4 fruit fly cellular contexts compared by ENCODE assay signal in genomic region chr3R:31596071-31596883, dm6.
TF ChIP-seq lines count a peak whose summit lies in the region.

Gene RpL6, minus strand, starts transcription at chr3R:31596204.

- no peak for TF ChIP-seq CTCF in whole organism, embryonic (GFP tag; optimal IDR thresholded peaks at IDR 0.05; lab: Kevin White, UChicago)

TF ChIP-seq in whole organism, adult, 20 proteins besides CTCF, POLR2A, EP300 and RAD21:
- TF ChIP-seq cic (GFP tag; optimal IDR thresholded peaks at IDR 0.05; lab: Kevin White, UChicago) (peak; percentile 29), CG7101 (tag; optimal IDR thresholded peaks at IDR 0.05; lab: Kevin White, UChicago) (peak; percentile 23), Crg-1 (GFP tag; optimal IDR thresholded peaks at IDR 0.05; lab: Kevin White, UChicago) (peak; percentile 11), bab1 (GFP tag; optimal IDR thresholded peaks at IDR 0.05; lab: Kevin White, UChicago) (peak; percentile 47), CG5204 (GFP tag; optimal IDR thresholded peaks at IDR 0.05; lab: Kevin White, UChicago) (no peak), toe (GFP tag; optimal IDR thresholded peaks at IDR 0.05; lab: Kevin White, UChicago) (no peak), CG1620 (GFP tag; optimal IDR thresholded peaks at IDR 0.05; lab: Kevin White, UChicago) (no peak), CG14711 (tag; optimal IDR thresholded peaks at IDR 0.05; lab: Kevin White, UChicago) (peak; percentile 43), tj (GFP tag; optimal IDR thresholded peaks at IDR 0.05; lab: Kevin White, UChicago) (peak; percentile 22), kay (GFP tag; lab: Kevin White, UChicago; ENCODE audit: borderline replicate concordance) (peak; percentile 80), Hr96 (GFP tag; optimal IDR thresholded peaks at IDR 0.05; lab: Kevin White, UChicago) (no peak), CG12768 (GFP tag; optimal IDR thresholded peaks at IDR 0.05; lab: Kevin White, UChicago) (peak; percentile 12), Mnt (GFP tag; optimal IDR thresholded peaks at IDR 0.05; lab: Kevin White, UChicago) (peak; percentile 96), CG11617 (GFP tag; optimal IDR thresholded peaks at IDR 0.05; lab: Kevin White, UChicago) (peak; percentile 62), Clk (GFP tag; optimal IDR thresholded peaks at IDR 0.05; lab: Kevin White, UChicago) (no peak), CG33017 (tag; optimal IDR thresholded peaks at IDR 0.05; lab: Kevin White, UChicago) (no peak), cnc (optimal IDR thresholded peaks at IDR 0.05; lab: Kevin White, UChicago) (no peak), ovo (GFP tag; optimal IDR thresholded peaks at IDR 0.05; lab: Kevin White, UChicago) (no peak), CG7045 (GFP tag; optimal IDR thresholded peaks at IDR 0.05; lab: Kevin White, UChicago) (no peak), pad (GFP tag; optimal IDR thresholded peaks at IDR 0.05; lab: Kevin White, UChicago) (peak; percentile 13)

TF ChIP-seq in whole organism, embryonic, 481 proteins besides CTCF, POLR2A, EP300 and RAD21 (continues in another document):
- no peak for TF ChIP-seq lbe (GFP tag; optimal IDR thresholded peaks at IDR 0.05; lab: Kevin White, UChicago)
- TF ChIP-seq CG9932 (GFP tag; IDR thresholded peaks at IDR 0.05; lab: Robert Waterston, UW), result no peak
- TF ChIP-seq slou (GFP tag; optimal IDR thresholded peaks at IDR 0.05; lab: Kevin White, UChicago), result no peak
- 0 out of 2 replicates have a peak, but pooled peaks have one; percentile 7 for TF ChIP-seq vvl (GFP tag; IDR thresholded peaks at IDR 0.05; lab: Robert Waterston, UW)
- TF ChIP-seq CG5953 (GFP tag; IDR thresholded peaks at IDR 0.05; lab: Robert Waterston, UW), result no peak
- no peak for TF ChIP-seq grau (tag; optimal IDR thresholded peaks at IDR 0.05; lab: Kevin White, UChicago)
- peak; percentile 12 for TF ChIP-seq CG17385 (GFP tag; optimal IDR thresholded peaks at IDR 0.05; lab: Kevin White, UChicago)
- peak; percentile 34 for TF ChIP-seq CG33213 (GFP tag; optimal IDR thresholded peaks at IDR 0.05; lab: Kevin White, UChicago)
- 0 out of 2 replicates have a peak, but pooled peaks have one; percentile 29 for TF ChIP-seq chm (GFP tag; IDR thresholded peaks at IDR 0.05; lab: Robert Waterston, UW)
- TF ChIP-seq CG10565 (GFP tag; optimal IDR thresholded peaks at IDR 0.05; lab: Kevin White, UChicago), result no peak
- TF ChIP-seq nerfin-2 (GFP tag; IDR thresholded peaks at IDR 0.05; lab: Robert Waterston, UW; ENCODE audit: partially characterized antibody), result peak; percentile 81
- peak; percentile 44 for TF ChIP-seq lab (GFP tag; optimal IDR thresholded peaks at IDR 0.05; lab: Kevin White, UChicago)
- no peak for TF ChIP-seq tin (GFP tag; optimal IDR thresholded peaks at IDR 0.05; lab: Kevin White, UChicago)
- TF ChIP-seq danr (GFP tag; IDR thresholded peaks at IDR 0.05; lab: Robert Waterston, UW), result no peak
- TF ChIP-seq tio (GFP tag; optimal IDR thresholded peaks at IDR 0.05; lab: Kevin White, UChicago), result no peak
- TF ChIP-seq CG33557 (GFP tag; optimal IDR thresholded peaks at IDR 0.05; lab: Kevin White, UChicago), result peak; percentile 46
- no peak for TF ChIP-seq croc (GFP tag; conservative IDR thresholded peaks at IDR 0.05; lab: Robert Waterston, UW)
- peak; percentile 41 for TF ChIP-seq wek (GFP tag; optimal IDR thresholded peaks at IDR 0.05; lab: Kevin White, UChicago)
- no peak for TF ChIP-seq shn (GFP tag; optimal IDR thresholded peaks at IDR 0.05; lab: Kevin White, UChicago)
- peak; percentile 93 for TF ChIP-seq gfzf (GFP tag; optimal IDR thresholded peaks at IDR 0.05; lab: Kevin White, UChicago)
- no peak for TF ChIP-seq CG6683 (GFP tag; optimal IDR thresholded peaks at IDR 0.05; lab: Kevin White, UChicago)
- peak; percentile 9 for TF ChIP-seq CG18262 (tag; optimal IDR thresholded peaks at IDR 0.05; lab: Kevin White, UChicago)
- TF ChIP-seq E2f1 (GFP tag; IDR thresholded peaks at IDR 0.05; lab: Robert Waterston, UW), result no peak
- peak; percentile 3 for TF ChIP-seq zen (tag; optimal IDR thresholded peaks at IDR 0.05; lab: Kevin White, UChicago)

TF ChIP-seq in whole organism, prepupa, 60 proteins besides CTCF, POLR2A, EP300 and RAD21:
- TF ChIP-seq svp (GFP tag; lab: Kevin White, UChicago) (peak; percentile 83), fd85E (GFP tag; optimal IDR thresholded peaks at IDR 0.05; lab: Kevin White, UChicago) (no peak), CG6163 (GFP tag; IDR thresholded peaks at IDR 0.05; lab: Robert Waterston, UW) (no peak), Eip78C (GFP tag; lab: Kevin White, UChicago) (peak; percentile 63), Lpt (GFP tag; optimal IDR thresholded peaks at IDR 0.05; lab: Kevin White, UChicago) (no peak), Ets96B (tag; optimal IDR thresholded peaks at IDR 0.05; lab: Kevin White, UChicago) (no peak), esn (GFP tag; optimal IDR thresholded peaks at IDR 0.05; lab: Kevin White, UChicago) (peak; percentile 23), CG6808 (GFP tag; optimal IDR thresholded peaks at IDR 0.05; lab: Kevin White, UChicago) (peak; percentile 52), CG15336 (GFP tag; IDR thresholded peaks at IDR 0.05; lab: Robert Waterston, UW) (no peak; the same call in 1 of the 2 replicates), vri (GFP tag; optimal IDR thresholded peaks at IDR 0.05; lab: Kevin White, UChicago) (peak; percentile 5), fkh (GFP tag; optimal IDR thresholded peaks at IDR 0.05; lab: Kevin White, UChicago) (peak; percentile 39), Sox14 (GFP tag; optimal IDR thresholded peaks at IDR 0.05; lab: Kevin White, UChicago) (peak; percentile 41), CG6854 (GFP tag; optimal IDR thresholded peaks at IDR 0.05; lab: Kevin White, UChicago) (peak; percentile 59)
TF ChIP-seq in whole organism, prepupa: peak in this region for 8.

TF ChIP-seq in whole organism, wandering third instar larva, 38 proteins besides CTCF, POLR2A, EP300 and RAD21:
- TF ChIP-seq Sp1 (GFP tag; optimal IDR thresholded peaks at IDR 0.05; lab: Kevin White, UChicago), result peak; percentile 45
- no peak for TF ChIP-seq psq (GFP tag; optimal IDR thresholded peaks at IDR 0.05; lab: Kevin White, UChicago)
- peak in 1 of 2 experiments; percentile 30 for TF ChIP-seq foxo (GFP tag; optimal IDR thresholded peaks at IDR 0.05; lab: Kevin White, UChicago)
- no peak for TF ChIP-seq dl (GFP tag; optimal IDR thresholded peaks at IDR 0.05; lab: Kevin White, UChicago; ENCODE audit: insufficient read depth in 1 of 2, partially characterized antibody in 2 of 2)
- peak; percentile 15 for TF ChIP-seq Jra (GFP tag; optimal IDR thresholded peaks at IDR 0.05; lab: Kevin White, UChicago)
- TF ChIP-seq Hnf4 (GFP tag; optimal IDR thresholded peaks at IDR 0.05; lab: Kevin White, UChicago), result peak; percentile 35
- TF ChIP-seq brk (GFP tag; optimal IDR thresholded peaks at IDR 0.05; lab: Kevin White, UChicago), result peak; percentile 70
- TF ChIP-seq Myc (optimal IDR thresholded peaks at IDR 0.05; lab: Kevin White, UChicago), result peak; percentile 13
- TF ChIP-seq Rel (GFP tag; optimal IDR thresholded peaks at IDR 0.05; lab: Kevin White, UChicago), result no peak
- peak; percentile 20 for TF ChIP-seq Rel (tag; optimal IDR thresholded peaks at IDR 0.05; lab: Kevin White, UChicago)
- peak; percentile 32 for TF ChIP-seq h (GFP tag; optimal IDR thresholded peaks at IDR 0.05; lab: Kevin White, UChicago)
- TF ChIP-seq ey (GFP tag; optimal IDR thresholded peaks at IDR 0.05; lab: Kevin White, UChicago), result no peak
- peak; percentile 15 for TF ChIP-seq Hr83 (GFP tag; optimal IDR thresholded peaks at IDR 0.05; lab: Kevin White, UChicago; ENCODE audit: poor library complexity, severe bottlenecking)
- TF ChIP-seq jim (GFP tag; optimal IDR thresholded peaks at IDR 0.05; lab: Kevin White, UChicago), result no peak
